Worm (Caenorhabditis elegans) whole organism, late embryonic: ENCODE measurements around the gene pfk-1.2.
A peak's percentile ranks its signal among the peaks of the same experiment; 100 is the strongest.

Experiments
- K02D7.2 ChIP-seq: sonication (generic microtip); optimal IDR thresholded peaks from 2 replicates; lab custom pipeline; 2017; ENCODE audit warnings: mild to moderate bottlenecking, missing genetic modification characterization, missing compliant biosample characterization
- ama-1 ChIP-seq: fragments of 150-350 bp; optimal IDR thresholded peaks from 2 replicates; lab custom pipeline; 2014
- ceh-18 ChIP-seq: sonication (generic microtip); optimal IDR thresholded peaks from 2 replicates; lab custom pipeline; 2016; ENCODE audit warnings: missing genetic modification characterization, missing compliant biosample characterization
- ceh-19 ChIP-seq: fragments of 200-800 bp; sonication (Bioruptor generic); optimal IDR thresholded peaks from 2 replicates; lab custom pipeline; 2018; ENCODE audit warnings: mild to moderate bottlenecking, missing genetic modification characterization, missing compliant biosample characterization
- ceh-22 ChIP-seq: sonication (generic microtip); optimal IDR thresholded peaks from 2 replicates; lab custom pipeline; 2017; ENCODE audit warnings: missing biosample characterization, missing genetic modification characterization
- ceh-24 ChIP-seq: sonication (generic microtip); optimal IDR thresholded peaks from 2 replicates; lab custom pipeline; 2016; ENCODE audit warnings: mild to moderate bottlenecking, missing genetic modification characterization, missing compliant biosample characterization
- ceh-34 ChIP-seq: sonication (generic microtip); optimal IDR thresholded peaks from 2 replicates; lab custom pipeline; 2016; ENCODE audit warnings: mild to moderate bottlenecking, missing genetic modification characterization, missing compliant biosample characterization
- ceh-45 ChIP-seq: fragments of 200-800 bp; sonication (Bioruptor generic); IDR thresholded peaks from 2 replicates; pipeline ENCODE4 v1.3.6; 2022; ENCODE audit warnings: missing genetic modification reagents, missing genetic modification characterization, missing compliant biosample characterization
- ceh-48 ChIP-seq: sonication (generic microtip); optimal IDR thresholded peaks from 2 replicates; lab custom pipeline; 2016; ENCODE audit warnings: missing genetic modification characterization, inconsistent platforms, missing compliant biosample characterization
- ceh-6 ChIP-seq: fragments of 200-800 bp; sonication (Bioruptor generic); optimal IDR thresholded peaks from 2 replicates; lab custom pipeline; 2018; ENCODE audit warnings: mild to moderate bottlenecking, missing genetic modification characterization, missing compliant biosample characterization
- dmd-4 ChIP-seq: sonication (generic microtip); optimal IDR thresholded peaks from 2 replicates; lab custom pipeline; 2016; ENCODE audit warnings: borderline replicate concordance, missing genetic modification characterization, missing compliant biosample characterization
- elt-2 ChIP-seq: sonication (generic microtip); optimal IDR thresholded peaks from 2 replicates; lab custom pipeline; 2016; ENCODE audit warnings: missing genetic modification reagents, missing genetic modification characterization, missing compliant biosample characterization
- fax-1 ChIP-seq: sonication (generic microtip); optimal IDR thresholded peaks from 2 replicates; lab custom pipeline; 2016; ENCODE audit warnings: missing genotype, missing genetic modification characterization, missing compliant biosample characterization
- gmeb-2 ChIP-seq: sonication (generic microtip); optimal IDR thresholded peaks from 2 replicates; lab custom pipeline; 2016; ENCODE audit warnings: missing genetic modification characterization, inconsistent platforms, missing compliant biosample characterization
- hlh-13 ChIP-seq: fragments of 200-800 bp; sonication (Bioruptor generic); optimal IDR thresholded peaks from 2 replicates; lab custom pipeline; 2018; ENCODE audit warnings: mild to moderate bottlenecking, missing genetic modification characterization, missing compliant biosample characterization
- hlh-30 ChIP-seq: sonication (generic microtip); optimal IDR thresholded peaks from 2 replicates; lab custom pipeline; 2017; ENCODE audit warnings: antibody characterized with exemption, missing genetic modification characterization, missing compliant biosample characterization; ENCODE audit not compliant: insufficient read depth
- hlh-6 ChIP-seq: sonication (generic microtip); optimal IDR thresholded peaks from 2 replicates; lab custom pipeline; 2016; ENCODE audit warnings: missing genotype, missing genetic modification characterization, missing compliant biosample characterization
- hlh-8 ChIP-seq: sonication (generic microtip); optimal IDR thresholded peaks from 2 replicates; lab custom pipeline; 2016; ENCODE audit warnings: missing genotype, missing genetic modification characterization, missing compliant biosample characterization
- lim-6 ChIP-seq: sonication (generic microtip); optimal IDR thresholded peaks from 2 replicates; lab custom pipeline; 2016; ENCODE audit warnings: missing genetic modification characterization, missing compliant biosample characterization
- madf-2 ChIP-seq: sonication (generic microtip); optimal IDR thresholded peaks from 2 replicates; lab custom pipeline; 2017; ENCODE audit warnings: missing genetic modification characterization, missing compliant biosample characterization
- nhr-232 ChIP-seq: sonication (generic microtip); optimal IDR thresholded peaks from 2 replicates; lab custom pipeline; 2016; ENCODE audit warnings: missing genetic modification characterization, missing compliant biosample characterization
- npax-4 ChIP-seq: sonication (generic microtip); optimal IDR thresholded peaks from 2 replicates; lab custom pipeline; 2016; ENCODE audit warnings: missing genetic modification characterization, missing compliant biosample characterization
- odd-2 ChIP-seq: sonication (generic microtip); optimal IDR thresholded peaks from 2 replicates; lab custom pipeline; 2017; ENCODE audit warnings: antibody characterized with exemption, mild to moderate bottlenecking, missing genetic modification characterization, missing compliant biosample characterization
- pat-9 ChIP-seq: fragments of 200-800 bp; sonication (Bioruptor generic); optimal IDR thresholded peaks from 2 replicates; lab custom pipeline; 2018; ENCODE audit warnings: mild to moderate bottlenecking, missing genetic modification characterization, moderate library complexity, missing compliant biosample characterization
- pha-4 ChIP-seq: fragments of 150-350 bp; optimal IDR thresholded peaks from 2 replicates; lab custom pipeline; 2018; ENCODE audit warnings: missing biosample characterization, missing genetic modification reagents, missing genetic modification characterization
- tbx-7 ChIP-seq: sonication (generic microtip); optimal IDR thresholded peaks from 2 replicates; lab custom pipeline; 2016; ENCODE audit warnings: missing genotype, missing genetic modification characterization, missing compliant biosample characterization
- ttx-3 ChIP-seq: sonication (generic microtip); optimal IDR thresholded peaks from 2 replicates; lab custom pipeline; 2016; ENCODE audit warnings: missing genetic modification reagents, missing genetic modification characterization, missing compliant biosample characterization
- unc-3 ChIP-seq, 2 experiments: fragments of 200-800 bp in 1 of 2; sonication (Bioruptor generic) in 1 of 2; sonication (generic microtip) in 1 of 2; conservative IDR thresholded peaks in 1 of 2; optimal IDR thresholded peaks in 1 of 2; 2 replicates each; pipeline versions ENCODE4 v1.3.6 to Lab custom; 2016 to 2022; ENCODE audit warnings: missing compliant biosample characterization in 2 of 2, missing genetic modification characterization in 2 of 2, missing genetic modification reagents in 1 of 2
- zip-5 ChIP-seq: sonication (generic microtip); optimal IDR thresholded peaks from 2 replicates; lab custom pipeline; 2016; ENCODE audit warnings: missing genetic modification characterization, missing compliant biosample characterization
- ztf-16 ChIP-seq: sonication (generic microtip); optimal IDR thresholded peaks from 2 replicates; lab custom pipeline; 2017; ENCODE audit warnings: missing genetic modification characterization, missing compliant biosample characterization

pfk-1.2 gene

ce11 chrV:9561624-9562179, 30.1 kb downstream of the pfk-1.2 start, which contains the start of gene rgef-1 (continued):
- peak; percentile 44 for TF ChIP-seq ceh-19 (GFP tag; lab: Kevin White, UChicago)

DNA sequence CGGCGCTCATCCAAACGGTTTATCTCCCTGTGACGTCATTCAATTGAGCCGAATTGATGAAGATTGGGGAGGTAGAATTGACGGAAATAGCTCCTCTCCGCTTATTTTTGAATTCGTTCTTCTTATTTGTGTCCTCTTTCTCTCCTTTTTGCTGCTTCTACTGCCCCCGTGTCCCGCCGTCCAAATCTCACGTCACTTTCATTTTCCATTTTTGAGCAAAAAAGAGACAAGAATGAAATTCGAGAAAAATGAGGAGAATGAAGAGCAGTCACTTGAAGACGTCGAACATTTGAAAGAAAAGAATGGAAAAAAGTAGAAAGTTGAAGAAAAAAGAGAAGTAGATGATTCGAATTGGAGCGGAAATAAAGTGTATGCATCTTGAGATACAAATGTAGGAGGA, 32.0 kb downstream of the pfk-1.2 start:
- TF ChIP-seq ceh-6 (GFP tag; lab: Kevin White, UChicago) (no peak), hlh-8 (tag; lab: Kevin White, UChicago) (no peak), ceh-22 (tag; lab: Kevin White, UChicago) (no peak), hlh-13 (GFP tag; lab: Kevin White, UChicago) (no peak), ceh-34 (tag; lab: Kevin White, UChicago) (no peak), madf-2 (tag; lab: Kevin White, UChicago) (no peak), ceh-18 (no peak), ceh-48 (tag; lab: Kevin White, UChicago) (no peak)

ce11 chrV:9568707-9569106, 37.1 kb downstream of the pfk-1.2 start, which contains the start of gene F25B3.4:
TSS of gene F25B3.4 (minus strand) at chrV:9568807.
- TF ChIP-seq odd-2 (tag; lab: Kevin White, UChicago), result no peak
- TF ChIP-seq elt-2 (tag; lab: Kevin White, UChicago), result no peak
- TF ChIP-seq dmd-4 (tag; lab: Kevin White, UChicago), result no peak
- TF ChIP-seq fax-1 (tag; lab: Kevin White, UChicago), result no peak
- TF ChIP-seq pha-4, result no peak
- TF ChIP-seq pat-9 (tag; lab: Kevin White, UChicago), result no peak

ce11 chrV:9570197-9570596, 38.6 kb downstream of the pfk-1.2 start, which contains the start of gene F25B3.5:
TSS of gene F25B3.5 (minus strand) at chrV:9570297.
- TF ChIP-seq ceh-45 (GFP tag; lab: Robert Waterston, UW) (no peak), gmeb-2 (tag; lab: Kevin White, UChicago) (no peak), zip-5 (no peak), npax-4 (tag; lab: Kevin White, UChicago) (no peak), ceh-6 (GFP tag; lab: Kevin White, UChicago) (no peak), ceh-24 (tag; lab: Kevin White, UChicago) (no peak), fax-1 (tag; lab: Kevin White, UChicago) (no peak), ztf-16 (tag; lab: Kevin White, UChicago) (no peak), K02D7.2 (tag; lab: Kevin White, UChicago) (no peak), hlh-30 (tag; lab: Kevin White, UChicago) (no peak)

- no peak for TF ChIP-seq ttx-3
- TF ChIP-seq tbx-7 (tag; lab: Kevin White, UChicago), result no peak
- TF ChIP-seq elt-2 (tag; lab: Kevin White, UChicago), result peak; percentile 3
- no peak for TF ChIP-seq ama-1 (lab: Kevin White, UChicago)
- TF ChIP-seq, all 69 proteins: peak for 1
These were observed 39.5 kb downstream of the pfk-1.2 start for ce11 chrV:9571056-9571455.

DNA sequence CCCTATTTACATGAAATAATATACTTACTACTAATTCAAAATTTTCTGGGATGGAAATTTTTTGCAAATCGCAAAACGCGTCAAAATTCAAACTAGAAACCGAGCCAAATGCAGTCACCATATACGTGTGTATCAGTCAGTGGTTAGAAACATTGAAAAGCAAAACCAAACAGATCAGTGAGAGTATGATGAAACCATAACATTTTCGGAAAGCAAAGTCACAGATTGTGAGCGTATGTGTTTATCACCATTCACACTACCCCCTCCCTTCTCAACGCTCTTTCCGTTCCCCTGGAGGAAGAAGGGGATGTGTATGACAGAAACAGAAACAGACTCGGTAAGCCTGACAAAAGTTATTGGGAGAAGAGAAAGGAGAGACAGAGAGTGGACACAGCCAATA, 40.1 kb downstream of the pfk-1.2 start:
- no peak for TF ChIP-seq pat-9 (tag; lab: Kevin White, UChicago)
- no peak for TF ChIP-seq hlh-6 (tag; lab: Kevin White, UChicago)
- no peak for TF ChIP-seq fax-1 (tag; lab: Kevin White, UChicago)
- TF ChIP-seq nhr-232 (tag; lab: Kevin White, UChicago), result no peak
- no peak for TF ChIP-seq lim-6
- TF ChIP-seq unc-3 (GFP tag; conservative IDR thresholded peaks at IDR 0.05; lab: Robert Waterston, UW), result no peak
- TF ChIP-seq unc-3 (tag; optimal IDR thresholded peaks at IDR 0.05; lab: Kevin White, UChicago), result no peak
